Worm (Caenorhabditis elegans) whole organism, mixed stage, embryonic: ENCODE results near the gene smex-1.

Source experiments
- blmp-1 ChIP-seq: fragments of 150-350 bp; optimal IDR thresholded peaks from 2 replicates; lab custom pipeline; 2014; ENCODE audit warnings: missing biosample characterization, missing genetic modification characterization
- ceh-39 ChIP-seq: fragments of 150-350 bp; optimal IDR thresholded peaks from 2 replicates; lab custom pipeline; 2014; ENCODE audit warnings: missing biosample characterization, missing genetic modification characterization
- flh-1 ChIP-seq: fragments of 200-800 bp; sonication (Bioruptor generic); optimal IDR thresholded peaks from 2 replicates; lab custom pipeline; 2018; ENCODE audit warnings: mild to moderate bottlenecking, missing genetic modification characterization, moderate library complexity, missing compliant biosample characterization
- lin-13 ChIP-seq: fragments of 150-350 bp; optimal IDR thresholded peaks from 2 replicates; lab custom pipeline; 2014; ENCODE audit warnings: missing biosample characterization, missing genetic modification characterization
- lsy-2 ChIP-seq: fragments of 150-350 bp; optimal IDR thresholded peaks from 2 replicates; lab custom pipeline; 2014; ENCODE audit warnings: missing biosample characterization, missing genetic modification characterization
- mab-5 ChIP-seq: fragments of 150-350 bp; optimal IDR thresholded peaks from 2 replicates; lab custom pipeline; 2014; ENCODE audit warnings: missing biosample characterization, missing genetic modification characterization
- nhr-237 ChIP-seq: fragments of 150-350 bp; optimal IDR thresholded peaks from 2 replicates; lab custom pipeline; 2014; ENCODE audit warnings: missing biosample characterization, missing genetic modification characterization
- pha-4 ChIP-seq: fragments of 150-350 bp; optimal IDR thresholded peaks from 2 replicates; lab custom pipeline; 2018; ENCODE audit warnings: missing biosample characterization, missing genetic modification reagents, missing genetic modification characterization
- snpc-4 ChIP-seq: fragments of 150-350 bp; optimal IDR thresholded peaks from 2 replicates; lab custom pipeline; 2014; ENCODE audit warnings: missing biosample characterization, missing genetic modification characterization
- tbx-8 ChIP-seq: fragments of 200-800 bp; sonication (Bioruptor generic); optimal IDR thresholded peaks from 2 replicates; lab custom pipeline; 2018; ENCODE audit warnings: mild to moderate bottlenecking, missing genetic modification characterization, moderate library complexity, missing compliant biosample characterization
- unc-120 ChIP-seq: sonication (generic microtip); optimal IDR thresholded peaks from 2 replicates; lab custom pipeline; 2017; ENCODE audit warnings: missing genetic modification characterization, missing compliant biosample characterization; ENCODE audit not compliant: poor library complexity, severe bottlenecking
- unc-39 ChIP-seq: fragments of 150-350 bp; optimal IDR thresholded peaks from 2 replicates; lab custom pipeline; 2014; ENCODE audit warnings: missing biosample characterization, missing genetic modification characterization
- unc-62 ChIP-seq: fragments of 150-350 bp; optimal IDR thresholded peaks from 2 replicates; lab custom pipeline; 2014; ENCODE audit warnings: missing biosample characterization, missing genetic modification reagents, missing genetic modification characterization
- ztf-11 ChIP-seq: fragments of 150-350 bp; optimal IDR thresholded peaks from 2 replicates; lab custom pipeline; 2014; ENCODE audit warnings: missing biosample characterization, missing genetic modification characterization

DNA sequence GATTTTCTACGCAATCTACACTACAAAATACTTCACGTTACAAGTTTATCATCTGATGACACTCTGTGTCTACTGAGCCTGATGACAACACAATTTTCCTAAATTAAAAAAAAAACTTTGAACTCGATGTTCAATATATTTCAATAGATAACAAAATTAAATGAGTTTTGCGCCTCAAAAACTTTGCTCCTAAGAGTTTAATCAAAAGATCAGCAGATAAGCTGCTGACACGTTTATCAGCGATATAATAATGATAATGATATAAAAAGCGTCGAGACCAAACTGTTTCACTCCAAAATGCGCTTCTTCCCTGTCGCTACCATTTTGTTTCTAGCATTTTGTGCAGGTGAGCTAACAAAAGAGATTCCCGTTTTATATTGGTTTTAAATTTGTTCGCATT is 11.9 kb upstream of the smex-1 start, which contains the start of gene clec-218:
- TF ChIP-seq lin-13 (tag; lab: Kevin White, UChicago) (no peak), mab-5 (tag; lab: Kevin White, UChicago) (no peak), lsy-2 (tag; lab: Kevin White, UChicago) (no peak), ceh-39 (tag; lab: Kevin White, UChicago) (no peak), snpc-4 (no peak), pha-4 (tag; lab: Kevin White, UChicago) (no peak), nhr-237 (no peak), tbx-8 (no peak), unc-62 (GFP tag; lab: Kevin White, UChicago) (no peak), flh-1 (no peak), ztf-11 (tag; lab: Kevin White, UChicago) (no peak), blmp-1 (no peak), unc-120 (no peak), unc-39 (tag; lab: Kevin White, UChicago) (no peak)
